Fruit fly (Drosophila melanogaster): Measurements from ENCODE around the gene Osi24.

- TF ChIP-seq knrl (GFP tag; IDR thresholded peaks at IDR 0.05; ENCODE audit: partially characterized antibody) = no peak
- TF ChIP-seq gcm (GFP tag; optimal IDR thresholded peaks at IDR 0.05) = no peak
- no peak for TF ChIP-seq slou (GFP tag; optimal IDR thresholded peaks at IDR 0.05)
- TF ChIP-seq stwl (tag; optimal IDR thresholded peaks at IDR 0.05) = no peak
- no peak for TF ChIP-seq CG15073 (GFP tag; optimal IDR thresholded peaks at IDR 0.05)
- TF ChIP-seq psq (GFP tag; optimal IDR thresholded peaks at IDR 0.05) = no peak
- TF ChIP-seq CG1024 (GFP tag; IDR thresholded peaks at IDR 0.05) = no peak
- TF ChIP-seq mirr (GFP tag; optimal IDR thresholded peaks at IDR 0.05) = no peak
- no peak for TF ChIP-seq CG8478 (optimal IDR thresholded peaks at IDR 0.05)
- no peak for TF ChIP-seq dm (GFP tag; optimal IDR thresholded peaks at IDR 0.05)
- TF ChIP-seq mld (GFP tag; IDR thresholded peaks at IDR 0.05; ENCODE audit: partially characterized antibody) = no peak
- no peak for TF ChIP-seq E2f1 (GFP tag; IDR thresholded peaks at IDR 0.05)
- TF ChIP-seq Hand (GFP tag; optimal IDR thresholded peaks at IDR 0.05) = no peak
Measured at dm6 chr3R:6173249-6173648, 25.4 kb upstream of the Osi24 start, which contains the start of gene Osi1.
